Worm (Caenorhabditis elegans) whole organism, midembryonic: ENCODE results near the gene cutl-21.

Source experiments
- T22C8.4 ChIP-seq: fragments of 200-800 bp; sonication (Bioruptor generic); IDR thresholded peaks from 2 replicates; pipeline ENCODE4 v1.3.6; 2022; ENCODE audit warnings: missing genetic modification characterization, missing compliant biosample characterization
- cog-1 ChIP-seq: sonication (generic microtip); optimal IDR thresholded peaks from 2 replicates; lab custom pipeline; 2016; ENCODE audit warnings: missing genetic modification characterization, missing compliant biosample characterization
- flt-1 ChIP-seq: fragments of 200-800 bp; sonication (Bioruptor generic); IDR thresholded peaks from 2 replicates; pipeline ENCODE4 v1.3.6; 2022; ENCODE audit warnings: missing genetic modification characterization, missing compliant biosample characterization
- klf-2 ChIP-seq: fragments of 200-800 bp; sonication (Bioruptor generic); conservative IDR thresholded peaks from 2 replicates; pipeline ENCODE4 v1.3.6; 2022; ENCODE audit warnings: missing genetic modification reagents, missing genetic modification characterization, missing compliant biosample characterization
- ref-1 ChIP-seq: fragments of 200-800 bp; sonication (Bioruptor generic); conservative IDR thresholded peaks from 2 replicates; pipeline ENCODE4 v1.3.6; 2022; ENCODE audit warnings: missing genetic modification reagents, missing genetic modification characterization, missing compliant biosample characterization
- tab-1 ChIP-seq: fragments of 200-800 bp; sonication (Bioruptor generic); IDR thresholded peaks from 2 replicates; pipeline ENCODE4 v1.3.6; 2022; ENCODE audit warnings: missing genetic modification characterization, missing compliant biosample characterization
- ztf-23 ChIP-seq: fragments of 200-800 bp; sonication (Bioruptor generic); IDR thresholded peaks from 2 replicates; pipeline ENCODE4 v1.3.6; 2022; ENCODE audit warnings: missing genetic modification reagents, missing genetic modification characterization, missing compliant biosample characterization
- ztf-29 ChIP-seq: fragments of 200-800 bp; sonication (Bioruptor generic); IDR thresholded peaks from 2 replicates; pipeline ENCODE4 v1.3.6; 2022; ENCODE audit warnings: missing genetic modification reagents, missing genetic modification characterization, missing compliant biosample characterization

DNA sequence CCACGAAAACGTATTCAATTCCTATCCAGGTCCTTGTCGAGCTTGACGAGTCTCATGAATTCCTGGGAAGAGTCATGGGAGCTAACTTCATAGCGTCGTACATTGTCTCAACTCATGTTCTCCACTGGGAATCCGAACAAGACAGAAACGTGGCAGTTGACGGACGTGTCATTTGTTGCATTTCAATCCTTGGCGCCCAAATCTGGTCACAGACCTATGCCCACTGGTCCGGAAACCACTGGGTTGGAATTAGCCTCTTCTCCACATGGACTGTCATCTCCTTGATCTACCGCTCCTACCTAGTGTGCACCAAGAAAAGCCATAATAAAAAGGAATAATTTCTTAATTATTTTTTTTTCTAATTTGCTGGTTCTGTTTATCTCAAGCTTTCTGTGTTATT lies 21.5 kb upstream of the cutl-21 start:
- TF ChIP-seq ref-1 = no peak
- TF ChIP-seq cog-1 (tag; lab: Kevin White, UChicago) = no peak
- no peak for TF ChIP-seq klf-2
- TF ChIP-seq ztf-23 (GFP tag; lab: Robert Waterston, UW) = no peak
- TF ChIP-seq T22C8.4 (GFP tag; lab: Robert Waterston, UW) = no peak
- no peak for TF ChIP-seq ztf-29
- no peak for TF ChIP-seq flt-1 (GFP tag; lab: Robert Waterston, UW)
- TF ChIP-seq tab-1 (GFP tag; lab: Robert Waterston, UW) = no peak
